Fruit fly (Drosophila melanogaster) whole organism, embryonic: Measurements from ENCODE around the gene CG11608.

Experiments
- Awh ChIP-seq: fragments of 200-800 bp; sonication (Bioruptor generic); IDR thresholded peaks from 2 replicates; pipeline ENCODE4, ENCODE4 v1.3.6; 2022; ENCODE audit warnings: missing biosample characterization, missing genetic modification characterization
- CG11093 ChIP-seq: fragments of 200-800 bp; sonication (Bioruptor generic); IDR thresholded peaks from 3 replicates; pipeline ENCODE4 v1.3.6; 2022; ENCODE audit warnings: missing biosample characterization, missing genetic modification characterization
- CG11504 ChIP-seq: fragments of 200-800 bp; sonication (Bioruptor generic); optimal IDR thresholded peaks from 3 replicates; lab custom pipeline; 2019; ENCODE audit warnings: missing biosample characterization, mild to moderate bottlenecking, missing genetic modification characterization, moderate library complexity
- CG11696 ChIP-seq: fragments of 200-800 bp; sonication (Bioruptor generic); IDR thresholded peaks from 2 replicates; pipeline ENCODE4 v1.3.6; 2022; ENCODE audit warnings: missing biosample characterization, missing genetic modification characterization
- CG12104 ChIP-seq: fragments of 200-800 bp; sonication (Bioruptor generic); optimal IDR thresholded peaks from 3 replicates; lab custom pipeline; 2016; ENCODE audit warnings: missing biosample characterization, missing genetic modification characterization
- CG12155 ChIP-seq: fragments of 200-800 bp; sonication (Bioruptor generic); optimal IDR thresholded peaks from 3 replicates; lab custom pipeline; 2016; ENCODE audit warnings: missing biosample characterization, missing genetic modification characterization
- CG12219 ChIP-seq: fragments of 200-800 bp; sonication (Bioruptor generic); optimal IDR thresholded peaks from 3 replicates; lab custom pipeline; 2018; ENCODE audit warnings: missing biosample characterization, mild to moderate bottlenecking, missing genetic modification characterization
- CG12391 ChIP-seq: fragments of 200-800 bp; sonication (Bioruptor generic); optimal IDR thresholded peaks from 3 replicates; lab custom pipeline; 2018; ENCODE audit warnings: missing biosample characterization, mild to moderate bottlenecking, missing genetic modification characterization, moderate library complexity
- CG13123 ChIP-seq: fragments of 200-800 bp; sonication (Bioruptor generic); optimal IDR thresholded peaks from 2 replicates; lab custom pipeline; 2016; ENCODE audit warnings: missing biosample characterization, missing genetic modification characterization
- CG13775 ChIP-seq: fragments of 200-800 bp; sonication (Bioruptor generic); optimal IDR thresholded peaks from 3 replicates; lab custom pipeline; 2017; ENCODE audit warnings: missing biosample characterization, mild to moderate bottlenecking, missing genetic modification characterization
- CG14050 ChIP-seq: fragments of 200-800 bp; sonication (Bioruptor generic); IDR thresholded peaks from 3 replicates; pipeline ENCODE4 v1.3.6; 2022; ENCODE audit warnings: missing biosample characterization, missing genetic modification characterization
- CG15601 ChIP-seq: fragments of 200-800 bp; sonication (Bioruptor generic); optimal IDR thresholded peaks from 3 replicates; lab custom pipeline; 2019; ENCODE audit warnings: missing biosample characterization, mild to moderate bottlenecking, missing genetic modification characterization, moderate library complexity
- CG17612 ChIP-seq: fragments of 200-800 bp; sonication (Bioruptor generic); IDR thresholded peaks from 2 replicates; pipeline ENCODE4 v1.3.6; 2022; ENCODE audit warnings: missing biosample characterization, missing genetic modification characterization
- CG17912 ChIP-seq: fragments of 200-800 bp; sonication (Bioruptor generic); optimal IDR thresholded peaks from 2 replicates; lab custom pipeline; 2018; ENCODE audit warnings: missing biosample characterization, mild to moderate bottlenecking, missing genetic modification characterization
- CG2889 ChIP-seq: fragments of 200-800 bp; sonication (Bioruptor generic); IDR thresholded peaks from 3 replicates; pipeline ENCODE4 v1.3.6; 2022; ENCODE audit warnings: missing biosample characterization, missing genetic modification characterization
- CG30403 ChIP-seq: fragments of 200-800 bp; sonication (Bioruptor generic); optimal IDR thresholded peaks from 3 replicates; lab custom pipeline; 2016; ENCODE audit warnings: missing biosample characterization, missing genetic modification characterization
- CG3281 ChIP-seq: fragments of 200-800 bp; sonication (Bioruptor generic); optimal IDR thresholded peaks from 3 replicates; lab custom pipeline; 2017; ENCODE audit warnings: missing biosample characterization, mild to moderate bottlenecking, missing genetic modification characterization
- CG3995 ChIP-seq: fragments of 200-800 bp; sonication (Bioruptor generic); optimal IDR thresholded peaks from 3 replicates; lab custom pipeline; 2016; ENCODE audit warnings: missing biosample characterization, missing genetic modification characterization
- CG4424 ChIP-seq: fragments of 200-800 bp; sonication (Bioruptor generic); optimal IDR thresholded peaks from 3 replicates; lab custom pipeline; 2016; ENCODE audit warnings: missing biosample characterization, missing genetic modification characterization
- CG6791 ChIP-seq: fragments of 200-800 bp; sonication (Bioruptor generic); IDR thresholded peaks from 3 replicates; pipeline ENCODE4 v1.3.6; 2022; ENCODE audit warnings: missing biosample characterization, missing genetic modification characterization; ENCODE audit not compliant: partially characterized antibody
- CG8359 ChIP-seq: fragments of 200-800 bp; sonication (Bioruptor generic); optimal IDR thresholded peaks from 2 replicates; lab custom pipeline; 2017; ENCODE audit warnings: missing biosample characterization, mild to moderate bottlenecking, missing genetic modification characterization, borderline replicate concordance
- CG8388 ChIP-seq: fragments of 200-800 bp; sonication (Bioruptor generic); optimal IDR thresholded peaks from 2 replicates; lab custom pipeline; 2019; ENCODE audit warnings: missing biosample characterization, mild to moderate bottlenecking, missing genetic modification characterization, moderate library complexity
- CG9437 ChIP-seq: fragments of 200-800 bp; sonication (Bioruptor generic); optimal IDR thresholded peaks from 2 replicates; lab custom pipeline; 2018; ENCODE audit warnings: missing biosample characterization, mild to moderate bottlenecking, missing genetic modification characterization
- Ets65A ChIP-seq: fragments of 200-800 bp; sonication (Bioruptor generic); peaks from one replicate; lab custom pipeline; 2016; ENCODE audit warnings: missing biosample characterization, missing genetic modification characterization
- Fer2 ChIP-seq: fragments of 200-800 bp; sonication (Bioruptor generic); optimal IDR thresholded peaks from 2 replicates; lab custom pipeline; 2018; ENCODE audit warnings: missing biosample characterization, mild to moderate bottlenecking, missing genetic modification characterization, moderate library complexity
- Gsc ChIP-seq: fragments of 200-800 bp; sonication (Bioruptor generic); IDR thresholded peaks from 2 replicates; pipeline ENCODE4 v1.3.6; 2022; ENCODE audit warnings: missing biosample characterization, missing genetic modification characterization
- Meics ChIP-seq: fragments of 200-800 bp; sonication (Bioruptor generic); optimal IDR thresholded peaks from 2 replicates; lab custom pipeline; 2017; ENCODE audit warnings: missing biosample characterization, mild to moderate bottlenecking, missing genetic modification characterization
- NfI ChIP-seq: fragments of 200-800 bp; sonication (Bioruptor generic); optimal IDR thresholded peaks from 3 replicates; lab custom pipeline; 2018; ENCODE audit warnings: missing biosample characterization, mild to moderate bottlenecking, missing genetic modification characterization, moderate library complexity
- Spps ChIP-seq: fragments of 200-800 bp; sonication (Bioruptor generic); optimal IDR thresholded peaks from 2 replicates; lab custom pipeline; 2018; ENCODE audit warnings: missing biosample characterization, mild to moderate bottlenecking, missing genetic modification characterization
- Stat92E ChIP-seq, 3 experiments: fragments of >200 bp in 2 of 3; fragments of 200-800 bp in 1 of 3; sonication (Bioruptor generic) in 1 of 3; optimal IDR thresholded peaks; 2 replicates each; lab custom pipeline; 2017 to 2019; ENCODE audit warnings: missing biosample characterization in 3 of 3, missing genetic modification characterization in 3 of 3, mild to moderate bottlenecking in 1 of 3, moderate library complexity in 1 of 3
- al ChIP-seq: fragments of 200-800 bp; sonication (Bioruptor generic); IDR thresholded peaks from 2 replicates; pipeline ENCODE4 v1.3.6; 2022; ENCODE audit warnings: missing biosample characterization, missing genetic modification characterization
- amos ChIP-seq: fragments of 200-800 bp; sonication (Bioruptor generic); IDR thresholded peaks from 2 replicates; pipeline ENCODE4 v1.3.6; 2022; ENCODE audit warnings: missing biosample characterization, missing genetic modification characterization; ENCODE audit not compliant: partially characterized antibody
- caup ChIP-seq: fragments of 200-800 bp; sonication (Bioruptor generic); optimal IDR thresholded peaks from 3 replicates; lab custom pipeline; 2017; ENCODE audit warnings: missing biosample characterization, mild to moderate bottlenecking, missing genetic modification characterization, moderate library complexity; ENCODE audit not compliant: severe bottlenecking
- dmrt11E ChIP-seq: fragments of 200-800 bp; sonication (Bioruptor generic); optimal IDR thresholded peaks from 3 replicates; lab custom pipeline; 2018; ENCODE audit warnings: missing biosample characterization, mild to moderate bottlenecking, missing genetic modification characterization, moderate library complexity
- dpn ChIP-seq, 2 experiments: fragments of 200-800 bp; sonication (Bioruptor generic); optimal IDR thresholded peaks; 3 replicates each; lab custom pipeline; 2016; ENCODE audit warnings: missing biosample characterization in 2 of 2, missing genetic modification characterization in 2 of 2
- exex ChIP-seq: fragments of 200-800 bp; sonication (Bioruptor generic); optimal IDR thresholded peaks from 4 replicates; lab custom pipeline; 2018; ENCODE audit warnings: missing biosample characterization, mild to moderate bottlenecking, missing genetic modification characterization, moderate library complexity
- gcm ChIP-seq: fragments of 200-800 bp; sonication (Bioruptor generic); optimal IDR thresholded peaks from 2 replicates; lab custom pipeline; 2019; ENCODE audit warnings: missing biosample characterization, mild to moderate bottlenecking, missing genetic modification characterization, moderate library complexity
- gfzf ChIP-seq: fragments of 200-800 bp; sonication (Bioruptor generic); optimal IDR thresholded peaks from 2 replicates; lab custom pipeline; 2016; ENCODE audit warnings: missing biosample characterization, mild to moderate bottlenecking, missing genetic modification characterization, moderate library complexity
- grn ChIP-seq: fragments of 200-800 bp; sonication (Bioruptor generic); optimal IDR thresholded peaks from 3 replicates; lab custom pipeline; 2017; ENCODE audit warnings: missing biosample characterization, missing genetic modification characterization
- ham ChIP-seq: fragments of 200-800 bp; sonication (Bioruptor generic); IDR thresholded peaks from 2 replicates; pipeline ENCODE4 v1.3.6; 2022; ENCODE audit warnings: missing biosample characterization, missing genetic modification characterization
- hb ChIP-seq: fragments of 200-800 bp; sonication (Bioruptor generic); IDR thresholded peaks from 3 replicates; pipeline ENCODE4 v1.3.6; 2022; ENCODE audit warnings: missing biosample characterization, missing genetic modification characterization; ENCODE audit not compliant: partially characterized antibody
- pfk ChIP-seq: fragments of 200-800 bp; sonication (Bioruptor generic); optimal IDR thresholded peaks from 2 replicates; lab custom pipeline; 2018; ENCODE audit warnings: missing biosample characterization, mild to moderate bottlenecking, missing genetic modification characterization, moderate library complexity
- pum ChIP-seq: fragments of 200-800 bp; sonication (Bioruptor generic); optimal IDR thresholded peaks from 2 replicates; lab custom pipeline; 2016; ENCODE audit warnings: missing biosample characterization, missing genetic modification characterization
- rib ChIP-seq: fragments of 200-800 bp; sonication (Bioruptor generic); IDR thresholded peaks from 2 replicates; pipeline ENCODE4 v1.3.6; 2022; ENCODE audit warnings: missing biosample characterization, missing genetic modification characterization
- sens ChIP-seq: fragments of 200-800 bp; sonication (Bioruptor generic); peaks from one replicate; lab custom pipeline; 2016; ENCODE audit warnings: missing biosample characterization, missing genetic modification characterization
- sens-2 ChIP-seq: fragments of 200-800 bp; sonication (Bioruptor generic); IDR thresholded peaks from 2 replicates; pipeline ENCODE4 v1.3.6; 2022; ENCODE audit warnings: missing biosample characterization, missing genetic modification characterization
- sqz ChIP-seq: fragments of 200-800 bp; sonication (Bioruptor generic); optimal IDR thresholded peaks from 3 replicates; lab custom pipeline; 2018; ENCODE audit warnings: missing biosample characterization, mild to moderate bottlenecking, missing genetic modification characterization
- stwl ChIP-seq: fragments of 200-800 bp; sonication (Bioruptor generic); optimal IDR thresholded peaks from 3 replicates; lab custom pipeline; 2018; ENCODE audit warnings: missing biosample characterization, mild to moderate bottlenecking, missing genetic modification characterization, moderate library complexity
- ttk ChIP-seq: fragments of 200-800 bp; sonication (Bioruptor generic); IDR thresholded peaks from 2 replicates; pipeline ENCODE4 v2.1.2; 2022; ENCODE audit warnings: missing biosample characterization, missing genetic modification characterization
- vfl ChIP-seq: fragments of 200-800 bp; sonication (Bioruptor generic); optimal IDR thresholded peaks from 2 replicates; lab custom pipeline; 2016; ENCODE audit warnings: missing biosample characterization, missing genetic modification characterization

Gene CG11608

DNA sequence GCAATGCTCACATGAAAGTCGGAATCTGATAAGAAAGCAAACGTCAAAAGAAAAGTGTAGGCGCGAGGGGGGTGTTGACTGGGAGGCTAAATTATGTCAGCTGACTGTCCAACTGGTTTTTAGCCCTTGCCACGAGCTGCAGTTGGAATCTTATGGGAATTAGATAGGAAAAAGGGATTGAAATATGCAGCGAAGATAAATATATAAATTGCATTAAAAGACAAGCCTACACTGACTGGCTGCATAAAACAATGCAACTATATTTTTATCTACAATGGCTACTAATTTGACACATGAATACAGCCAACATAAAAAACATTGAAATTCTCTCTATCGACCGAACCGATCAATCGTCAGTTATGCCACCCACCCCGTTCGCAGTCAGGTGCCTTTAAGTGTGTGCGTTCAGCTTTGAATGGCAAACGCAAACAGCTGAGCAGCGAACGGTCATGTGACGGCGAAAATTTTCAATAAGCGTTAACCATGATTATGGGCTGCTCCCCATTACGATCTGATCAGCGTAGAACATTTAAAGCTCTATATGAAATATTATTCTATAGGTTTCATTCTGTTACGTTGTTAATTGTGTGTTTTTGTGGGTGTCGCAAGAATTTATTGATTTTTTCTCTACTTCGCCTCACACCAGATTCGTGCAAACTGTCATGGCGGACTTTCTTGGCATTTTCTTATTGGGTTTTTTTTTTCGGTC lies 11.5 kb upstream of the CG11608 start (continued):
- TF ChIP-seq CG13775 (GFP tag; lab: Kevin White, UChicago) (no peak), ham (GFP tag; lab: Robert Waterston, UW) (no peak), CG12391 (tag; lab: Kevin White, UChicago) (no peak), CG13123 (GFP tag; lab: Kevin White, UChicago) (no peak), gfzf (GFP tag; lab: Kevin White, UChicago) (no peak), sens (GFP tag; lab: Kevin White, UChicago) (peak; percentile 81), CG2889 (GFP tag; lab: Robert Waterston, UW) (no peak), stwl (tag; lab: Kevin White, UChicago) (peak; percentile 16), sqz (peak; percentile 42), amos (GFP tag; lab: Robert Waterston, UW) (no peak), CG11696 (no peak), dpn (GFP tag; optimal IDR thresholded peaks at IDR 0.05; lab: Kevin White, UChicago) (no peak), gcm (GFP tag; lab: Kevin White, UChicago) (no peak), CG9437 (no peak), Ets65A (GFP tag; lab: Kevin White, UChicago) (no peak), Gsc (GFP tag; lab: Robert Waterston, UW) (no peak), CG4424 (GFP tag; lab: Kevin White, UChicago) (no peak), pfk (GFP tag; lab: Kevin White, UChicago) (no peak), NfI (GFP tag; lab: Kevin White, UChicago) (no peak), CG8388 (GFP tag; lab: Kevin White, UChicago) (no peak), CG30403 (GFP tag; lab: Kevin White, UChicago) (no peak), CG12219 (no peak), grn (GFP tag; lab: Kevin White, UChicago) (peak; percentile 81), Stat92E (GFP tag; optimal IDR thresholded peaks at IDR 0.05; lab: Kevin White, UChicago) (no peak), vfl (GFP tag; lab: Kevin White, UChicago) (no peak), Fer2 (no peak), CG15601 (no peak), pum (GFP tag; lab: Kevin White, UChicago) (no peak), al (GFP tag; lab: Robert Waterston, UW) (no peak), CG3995 (no peak), sens-2 (GFP tag; lab: Robert Waterston, UW) (no peak), Meics (no peak), CG3281 (GFP tag; lab: Kevin White, UChicago) (no peak), CG11093 (GFP tag; lab: Robert Waterston, UW) (no peak), Spps (tag; lab: Kevin White, UChicago) (no peak), caup (GFP tag; lab: Kevin White, UChicago) (peak; percentile 10), hb (GFP tag; lab: Robert Waterston, UW) (no peak), CG12104 (GFP tag; lab: Kevin White, UChicago) (no peak), CG17612 (no peak), rib (GFP tag; lab: Robert Waterston, UW) (no peak), CG12155 (GFP tag; lab: Kevin White, UChicago) (no peak), CG6791 (GFP tag; lab: Robert Waterston, UW) (no peak), exex (tag; lab: Kevin White, UChicago) (peak; percentile 54), dmrt11E (tag; lab: Kevin White, UChicago) (no peak), CG11504 (tag; lab: Kevin White, UChicago) (no peak), CG14050 (no peak), ttk (GFP tag; lab: Robert Waterston, UW) (no peak), CG8359 (GFP tag; lab: Kevin White, UChicago) (no peak), CG17912 (GFP tag; lab: Kevin White, UChicago) (peak; percentile 12), Awh (GFP tag; lab: Robert Waterston, UW) (no peak)
